Fruit fly (Drosophila melanogaster): ENCODE data around the gene gammaTub37C.

DNA sequence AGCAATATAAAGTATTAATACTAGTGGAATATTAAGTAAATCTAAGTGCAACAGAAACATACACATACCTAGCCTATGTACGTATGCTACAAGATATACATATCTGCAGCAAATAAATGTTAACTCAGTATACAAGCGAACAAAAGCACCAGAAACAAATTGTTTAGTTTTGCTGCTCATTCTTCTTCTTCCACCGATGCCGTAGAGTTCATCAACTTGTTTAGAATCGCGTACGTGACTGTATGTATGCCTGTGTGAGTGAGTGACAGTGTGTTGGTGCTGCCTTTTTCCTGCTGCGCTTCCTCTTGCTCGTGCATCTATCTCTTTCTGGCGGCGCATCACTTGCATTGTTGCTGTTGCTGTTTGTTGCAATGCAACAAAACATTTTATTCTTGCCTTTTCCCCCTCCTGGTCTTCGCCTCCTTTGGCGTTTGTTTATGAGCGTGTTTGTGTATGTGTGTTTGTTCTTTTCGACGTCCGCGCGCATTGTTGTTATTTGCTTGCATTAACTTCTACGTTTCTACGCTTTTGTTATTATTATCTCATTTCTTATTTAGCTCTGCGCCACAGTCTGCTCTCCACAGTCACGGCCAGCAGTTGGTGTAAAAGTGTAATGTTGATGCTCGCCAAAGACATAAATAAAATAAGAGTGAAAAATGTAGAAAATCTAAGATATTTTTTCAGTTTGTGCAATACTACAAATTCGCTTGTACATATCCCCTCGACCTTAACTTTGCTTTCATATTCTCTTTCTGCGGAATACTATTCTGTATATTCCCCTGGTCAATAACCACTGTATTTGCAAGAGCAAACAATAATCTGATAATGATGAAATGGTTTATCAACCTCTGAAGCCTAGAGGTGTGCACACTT, 26.6 kb downstream of the gammaTub37C start:
- no peak for TF ChIP-seq CG8478 (optimal IDR thresholded peaks at IDR 0.05)
- no peak for TF ChIP-seq CTCF (optimal IDR thresholded peaks at IDR 0.05)

All from S2 (cell line).